Fruit fly (Drosophila melanogaster) whole organism: Measurements from ENCODE around the gene CG5455.

Experiments used
- CG8478 ChIP-seq: fragments of >200 bp; optimal IDR thresholded peaks from 2 replicates; lab custom pipeline; 2018; ENCODE audit warnings: inconsistent platforms
- Dll ChIP-seq: fragments of >200 bp; optimal IDR thresholded peaks from 2 replicates; lab custom pipeline; 2017
- EcR ChIP-seq, 2 experiments: fragments of >200 bp; optimal IDR thresholded peaks; 2 replicates each; lab custom pipeline; 2017; ENCODE audit warnings: missing biosample characterization in 2 of 2, missing genetic modification characterization in 2 of 2, missing genetic modification reagents in 2 of 2
- pan ChIP-seq: fragments of >200 bp; optimal IDR thresholded peaks from 2 replicates; lab custom pipeline; 2017
- psq ChIP-seq: fragments of >200 bp; optimal IDR thresholded peaks from 2 replicates; lab custom pipeline; 2017
- usp ChIP-seq: fragments of >200 bp; optimal IDR thresholded peaks from 2 replicates; lab custom pipeline; 2017; ENCODE audit warnings: missing biosample characterization, missing genetic modification characterization, mixed read lengths

DNA sequence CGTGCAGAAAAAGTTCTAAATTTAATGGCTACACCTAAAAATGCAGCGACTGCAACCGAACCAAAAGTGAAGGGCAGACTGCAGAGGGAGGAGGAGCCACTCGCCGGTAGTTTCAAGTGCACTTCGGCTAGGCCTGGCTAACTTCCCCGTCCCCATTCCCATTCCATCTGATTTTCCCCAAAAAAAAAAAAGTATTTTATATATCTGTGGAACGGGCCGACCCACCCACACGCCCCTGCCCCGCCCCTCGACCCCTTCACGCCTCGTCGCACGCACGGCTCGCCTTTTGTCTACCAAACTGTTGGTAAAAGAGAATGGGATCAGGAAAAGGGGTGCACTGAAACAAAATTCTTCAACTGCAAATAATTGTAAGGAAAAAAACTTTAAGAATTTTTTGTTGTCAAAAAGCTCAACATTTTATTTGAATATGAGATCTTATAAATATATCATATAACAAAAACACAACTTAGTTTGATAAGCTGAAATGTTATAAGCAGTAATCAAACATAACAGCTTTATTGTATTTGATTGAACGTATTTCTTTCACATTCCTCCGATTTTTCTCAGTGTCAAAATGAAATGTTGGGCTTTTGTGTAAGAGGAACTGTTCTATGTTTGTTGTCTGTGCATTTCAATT lies 17.3 kb upstream of the CG5455 start:
- TF ChIP-seq pan (lab: Kevin White, UChicago): no peak
- no peak for TF ChIP-seq Dll (lab: Kevin White, UChicago)
- no peak for TF ChIP-seq usp
- no peak for TF ChIP-seq psq (lab: Kevin White, UChicago)
- no peak for TF ChIP-seq CG8478
- no peak for TF ChIP-seq EcR (GFP tag; optimal IDR thresholded peaks at IDR 0.05; lab: Kevin White, UChicago)
